Fruit fly (Drosophila melanogaster) whole organism, embryonic: ENCODE measurements around the gene SPARC.

Experiments
- B-H2 ChIP-seq: fragments of 200-800 bp; sonication (Bioruptor generic); optimal IDR thresholded peaks from 2 replicates; lab custom pipeline; 2018; ENCODE audit warnings: missing biosample characterization, mild to moderate bottlenecking, missing genetic modification characterization
- Bgb ChIP-seq: fragments of 200-800 bp; sonication (Bioruptor generic); IDR thresholded peaks from 2 replicates; pipeline ENCODE4 v1.3.6; 2022; ENCODE audit warnings: missing biosample characterization, missing genetic modification characterization; ENCODE audit not compliant: partially characterized antibody
- CG12219 ChIP-seq: fragments of 200-800 bp; sonication (Bioruptor generic); optimal IDR thresholded peaks from 3 replicates; lab custom pipeline; 2018; ENCODE audit warnings: missing biosample characterization, mild to moderate bottlenecking, missing genetic modification characterization
- CG1233 ChIP-seq: fragments of 200-800 bp; sonication (Bioruptor generic); optimal IDR thresholded peaks from 4 replicates; lab custom pipeline; 2018; ENCODE audit warnings: missing biosample characterization, mild to moderate bottlenecking, missing genetic modification characterization
- CG13287 ChIP-seq: fragments of 200-800 bp; sonication (Bioruptor generic); IDR thresholded peaks from 2 replicates; pipeline ENCODE4 v1.3.6; 2022; ENCODE audit warnings: missing biosample characterization, missing genetic modification characterization; ENCODE audit not compliant: partially characterized antibody
- CG14441 ChIP-seq: fragments of 200-800 bp; sonication (Bioruptor generic); IDR thresholded peaks from 2 replicates; pipeline ENCODE4 v1.3.6; 2022; ENCODE audit warnings: missing biosample characterization, missing genetic modification characterization
- CG14710 ChIP-seq: fragments of 200-800 bp; sonication (Bioruptor generic); optimal IDR thresholded peaks from 3 replicates; lab custom pipeline; 2019; ENCODE audit warnings: missing biosample characterization, mild to moderate bottlenecking, missing genetic modification characterization, moderate library complexity
- CG1602 ChIP-seq: fragments of 200-800 bp; sonication (Bioruptor generic); optimal IDR thresholded peaks from 3 replicates; lab custom pipeline; 2016; ENCODE audit warnings: missing biosample characterization, missing genetic modification characterization
- CG17186 ChIP-seq: fragments of 200-800 bp; sonication (Bioruptor generic); optimal IDR thresholded peaks from 3 replicates; lab custom pipeline; 2017; ENCODE audit warnings: missing biosample characterization, missing genetic modification reagents, missing genetic modification characterization
- CG18011 ChIP-seq: fragments of 200-800 bp; sonication (Bioruptor generic); optimal IDR thresholded peaks from 2 replicates; lab custom pipeline; 2017; ENCODE audit warnings: missing biosample characterization, missing genetic modification characterization, mild to moderate bottlenecking, moderate library complexity, missing genotype
- CG18476 ChIP-seq: fragments of 200-800 bp; sonication (Bioruptor generic); optimal IDR thresholded peaks from 2 replicates; lab custom pipeline; 2016; ENCODE audit warnings: missing biosample characterization, mild to moderate bottlenecking, missing genetic modification characterization
- CG2120 ChIP-seq: fragments of 200-800 bp; sonication (Bioruptor generic); optimal IDR thresholded peaks from 3 replicates; lab custom pipeline; 2016; ENCODE audit warnings: missing biosample characterization, missing genetic modification characterization
- CG31224 ChIP-seq: fragments of 200-800 bp; sonication (Bioruptor generic); IDR thresholded peaks from 2 replicates; pipeline ENCODE4 v1.3.6; 2022; ENCODE audit warnings: missing biosample characterization, missing genetic modification characterization
- CG3281 ChIP-seq: fragments of 200-800 bp; sonication (Bioruptor generic); optimal IDR thresholded peaks from 3 replicates; lab custom pipeline; 2017; ENCODE audit warnings: missing biosample characterization, mild to moderate bottlenecking, missing genetic modification characterization
- CG33557 ChIP-seq: fragments of 200-800 bp; sonication (Bioruptor generic); optimal IDR thresholded peaks from 2 replicates; lab custom pipeline; 2019; ENCODE audit warnings: missing biosample characterization, mild to moderate bottlenecking, missing genetic modification characterization, moderate library complexity
- CG4424 ChIP-seq: fragments of 200-800 bp; sonication (Bioruptor generic); optimal IDR thresholded peaks from 3 replicates; lab custom pipeline; 2016; ENCODE audit warnings: missing biosample characterization, missing genetic modification characterization
- CG7786 ChIP-seq: fragments of 200-800 bp; sonication (Bioruptor generic); optimal IDR thresholded peaks from 2 replicates; lab custom pipeline; 2016; ENCODE audit warnings: missing biosample characterization, missing genetic modification characterization
- CG8478 ChIP-seq: fragments of >200 bp; optimal IDR thresholded peaks from 2 replicates; lab custom pipeline; 2018
- Chrac-16 ChIP-seq: fragments of 200-800 bp; sonication (Bioruptor generic); optimal IDR thresholded peaks from 3 replicates; lab custom pipeline; 2016; ENCODE audit warnings: missing biosample characterization, missing genetic modification characterization
- Hand ChIP-seq: fragments of 200-800 bp; sonication (Bioruptor generic); optimal IDR thresholded peaks from 2 replicates; lab custom pipeline; 2017; ENCODE audit warnings: mild to moderate bottlenecking, missing biosample characterization, missing genetic modification reagents, missing genetic modification characterization
- HmgZ ChIP-seq: fragments of 200-800 bp; sonication (Bioruptor generic); optimal IDR thresholded peaks from 2 replicates; lab custom pipeline; 2018; ENCODE audit warnings: missing biosample characterization, mild to moderate bottlenecking, missing genetic modification characterization
- Jarid2 ChIP-seq: fragments of 200-800 bp; sonication (Bioruptor generic); optimal IDR thresholded peaks from 3 replicates; lab custom pipeline; 2017; ENCODE audit warnings: mild to moderate bottlenecking, missing biosample characterization, missing genetic modification reagents, missing genetic modification characterization
- Lpt ChIP-seq: fragments of >200 bp; optimal IDR thresholded peaks from 2 replicates; lab custom pipeline; 2018; ENCODE audit warnings: missing biosample characterization, missing genetic modification characterization
- NC2α ChIP-seq: fragments of 200-800 bp; sonication (Bioruptor generic); optimal IDR thresholded peaks from 2 replicates; lab custom pipeline; 2016; ENCODE audit warnings: missing biosample characterization, missing genetic modification characterization
- Opbp ChIP-seq: fragments of 200-800 bp; sonication (Bioruptor generic); IDR thresholded peaks from 3 replicates; pipeline ENCODE4 v1.3.6; 2022; ENCODE audit warnings: missing biosample characterization, missing genetic modification characterization; ENCODE audit not compliant: partially characterized antibody
- Rfx ChIP-seq: fragments of 200-800 bp; sonication (Bioruptor generic); IDR thresholded peaks from 2 replicates; pipeline ENCODE4 v1.3.6; 2022; ENCODE audit warnings: missing biosample characterization, missing genetic modification characterization
- Rx ChIP-seq: fragments of 200-800 bp; sonication (Bioruptor generic); IDR thresholded peaks from 2 replicates; pipeline ENCODE4 v1.3.6; 2022; ENCODE audit warnings: missing biosample characterization, missing genetic modification characterization
- Scr ChIP-seq: fragments of 200-800 bp; sonication (Bioruptor generic); IDR thresholded peaks from 2 replicates; pipeline ENCODE4 v1.3.6; 2022; ENCODE audit warnings: missing biosample characterization, missing genetic modification characterization; ENCODE audit not compliant: partially characterized antibody
- Sox102F ChIP-seq: fragments of 200-800 bp; sonication (Bioruptor generic); optimal IDR thresholded peaks from 2 replicates; lab custom pipeline; 2018; ENCODE audit warnings: missing biosample characterization, mild to moderate bottlenecking, missing genetic modification characterization, moderate library complexity
- Spps ChIP-seq: fragments of 200-800 bp; sonication (Bioruptor generic); optimal IDR thresholded peaks from 2 replicates; lab custom pipeline; 2018; ENCODE audit warnings: missing biosample characterization, mild to moderate bottlenecking, missing genetic modification characterization
- Ssrp ChIP-seq: fragments of 200-800 bp; sonication (Bioruptor generic); optimal IDR thresholded peaks from 2 replicates; lab custom pipeline; 2018; ENCODE audit warnings: missing biosample characterization, mild to moderate bottlenecking, missing genetic modification characterization, moderate library complexity
- al ChIP-seq: fragments of 200-800 bp; sonication (Bioruptor generic); IDR thresholded peaks from 2 replicates; pipeline ENCODE4 v1.3.6; 2022; ENCODE audit warnings: missing biosample characterization, missing genetic modification characterization
- ash1 ChIP-seq: fragments of 200-800 bp; sonication (Bioruptor generic); optimal IDR thresholded peaks from 2 replicates; lab custom pipeline; 2018; ENCODE audit warnings: missing biosample characterization, mild to moderate bottlenecking, missing genetic modification characterization
- br ChIP-seq: fragments of >200 bp; optimal IDR thresholded peaks from 2 replicates; lab custom pipeline; 2017
- btn ChIP-seq: fragments of 200-800 bp; sonication (Bioruptor generic); optimal IDR thresholded peaks from 2 replicates; lab custom pipeline; 2016; ENCODE audit warnings: missing biosample characterization, missing genetic modification characterization
- chinmo ChIP-seq: fragments of 200-800 bp; sonication (Bioruptor generic); IDR thresholded peaks from 4 replicates; pipeline ENCODE4 v1.3.6; 2022; ENCODE audit warnings: missing biosample characterization, missing genetic modification characterization; ENCODE audit not compliant: partially characterized antibody
- fd64A ChIP-seq: fragments of 200-800 bp; sonication (Bioruptor generic); optimal IDR thresholded peaks from 3 replicates; lab custom pipeline; 2018; ENCODE audit warnings: missing biosample characterization, mild to moderate bottlenecking, missing genetic modification characterization
- fru ChIP-seq: fragments of >200 bp; optimal IDR thresholded peaks from 2 replicates; lab custom pipeline; 2017
- ftz-f1 ChIP-seq: fragments of 200-800 bp; sonication (Bioruptor generic); optimal IDR thresholded peaks from 2 replicates; lab custom pipeline; 2016; ENCODE audit warnings: missing biosample characterization, missing genetic modification characterization
- hbn ChIP-seq: fragments of 200-800 bp; sonication (Bioruptor generic); IDR thresholded peaks from 2 replicates; pipeline ENCODE4 v1.3.6; 2022; ENCODE audit warnings: missing biosample characterization, missing genetic modification characterization; ENCODE audit not compliant: partially characterized antibody
- hth ChIP-seq: fragments of >200 bp; optimal IDR thresholded peaks from 2 replicates; lab custom pipeline; 2017; ENCODE audit warnings: inconsistent platforms
- insv ChIP-seq, 2 experiments: fragments of 200-800 bp; sonication (Bioruptor generic); optimal IDR thresholded peaks; 3 replicates each; lab custom pipeline; 2016 to 2018; ENCODE audit warnings: missing biosample characterization in 2 of 2, missing genetic modification characterization in 2 of 2
- nmo ChIP-seq: fragments of 200-800 bp; sonication (Bioruptor generic); optimal IDR thresholded peaks from 2 replicates; lab custom pipeline; 2018; ENCODE audit warnings: missing biosample characterization, mild to moderate bottlenecking, missing genetic modification characterization, moderate library complexity
- nom ChIP-seq: fragments of 200-800 bp; sonication (Bioruptor generic); optimal IDR thresholded peaks from 2 replicates; lab custom pipeline; 2017; ENCODE audit warnings: missing biosample characterization, missing genetic modification characterization, mild to moderate bottlenecking, moderate library complexity, missing genetic modification reagents
- otp ChIP-seq: fragments of 200-800 bp; sonication (Bioruptor generic); IDR thresholded peaks from 3 replicates; pipeline ENCODE4, ENCODE4 v1.3.6; 2022; ENCODE audit warnings: missing biosample characterization, missing genetic modification characterization
- sd ChIP-seq: fragments of 200-800 bp; sonication (Bioruptor generic); optimal IDR thresholded peaks from 3 replicates; lab custom pipeline; 2018; ENCODE audit warnings: missing biosample characterization, mild to moderate bottlenecking, missing genetic modification characterization, moderate library complexity
- sisA ChIP-seq: fragments of 200-800 bp; sonication (Bioruptor generic); IDR thresholded peaks from 2 replicates; pipeline ENCODE4 v1.3.6; 2022; ENCODE audit warnings: missing biosample characterization, missing genetic modification characterization
- sr ChIP-seq: fragments of 200-800 bp; sonication (Bioruptor generic); IDR thresholded peaks from 3 replicates; pipeline ENCODE4 v1.3.6; 2022; ENCODE audit warnings: missing biosample characterization, missing genetic modification characterization
- tup ChIP-seq: fragments of 200-800 bp; sonication (Bioruptor generic); optimal IDR thresholded peaks from 2 replicates; lab custom pipeline; 2016; ENCODE audit warnings: missing biosample characterization, mild to moderate bottlenecking, missing genetic modification characterization, moderate library complexity
- wdn ChIP-seq: fragments of 200-800 bp; sonication (Bioruptor generic); IDR thresholded peaks from 2 replicates; pipeline ENCODE4 v1.3.6; 2022; ENCODE audit warnings: missing biosample characterization, missing genetic modification characterization
- zfh2 ChIP-seq: fragments of 200-800 bp; sonication (Bioruptor generic); optimal IDR thresholded peaks from 2 replicates; lab custom pipeline; 2016; ENCODE audit warnings: missing biosample characterization, missing genetic modification characterization

The SPARC gene

dm6 chr3R:26915463-26915925 is 43.7 kb upstream of the SPARC start, which contains the start of gene CG46339 (continued):
- TF ChIP-seq CG1602 (no peak), Hand (GFP tag; lab: Kevin White, UChicago) (peak; percentile 87), btn (GFP tag; lab: Kevin White, UChicago) (no peak), CG14441 (GFP tag; lab: Robert Waterston, UW) (0 out of 2 replicates have a peak, but pooled peaks have one; percentile 41), sr (GFP tag; lab: Robert Waterston, UW) (no peak), br (lab: Kevin White, UChicago) (no peak), ash1 (GFP tag; lab: Kevin White, UChicago) (peak; percentile 79), CG14710 (tag; lab: Kevin White, UChicago) (peak; percentile 39), zfh2 (GFP tag; lab: Kevin White, UChicago) (no peak), CG3281 (GFP tag; lab: Kevin White, UChicago) (peak; percentile 83), HmgZ (tag; lab: Kevin White, UChicago) (peak; percentile 85), CG13287 (GFP tag; lab: Robert Waterston, UW) (peak; percentile 56), sd (tag; lab: Kevin White, UChicago) (peak; percentile 52), otp (peak; percentile 21; the same call in 1 of the 3 replicates), B-H2 (peak; percentile 90), CG12219 (GFP tag; lab: Kevin White, UChicago) (peak; percentile 67), nmo (no peak), chinmo (peak; percentile 91; the same call in 2 of the 4 replicates), hbn (GFP tag; lab: Robert Waterston, UW) (no peak), Opbp (peak; percentile 25; the same call in 1 of the 3 replicates), Sox102F (peak; percentile 8), ftz-f1 (GFP tag; lab: Kevin White, UChicago) (peak; percentile 28), Ssrp (tag; lab: Kevin White, UChicago) (no peak), CG33557 (GFP tag; lab: Kevin White, UChicago) (no peak), Jarid2 (GFP tag; lab: Kevin White, UChicago) (peak; percentile 99), sisA (GFP tag; lab: Robert Waterston, UW) (no peak; the same call in 1 of the 2 replicates), CG17186 (GFP tag; lab: Kevin White, UChicago) (no peak), insv (GFP tag; optimal IDR thresholded peaks at IDR 0.05; lab: Kevin White, UChicago) (peak in 1 of 2 experiments; percentile 10), CG7786 (no peak), hth (lab: Kevin White, UChicago) (no peak), fru (lab: Kevin White, UChicago) (no peak), fd64A (GFP tag; lab: Kevin White, UChicago) (peak; percentile 27), CG1233 (GFP tag; lab: Kevin White, UChicago) (peak; percentile 26), CG31224 (no peak), Bgb (GFP tag; lab: Robert Waterston, UW) (peak; percentile 69; the same call in 1 of the 2 replicates), Chrac-16 (no peak), CG8478 (lab: Kevin White, UChicago) (no peak), CG4424 (GFP tag; lab: Kevin White, UChicago) (peak; percentile 45), CG18476 (GFP tag; lab: Kevin White, UChicago) (peak; percentile 31), Scr (GFP tag; lab: Robert Waterston, UW) (peak; percentile 37), Rfx (GFP tag; lab: Robert Waterston, UW) (peak; percentile 63), wdn (GFP tag; lab: Robert Waterston, UW) (no peak), NC2α (GFP tag; lab: Kevin White, UChicago) (no peak), CG18011 (peak; percentile 29), Lpt (no peak), Spps (peak; percentile 37), CG2120 (GFP tag; lab: Kevin White, UChicago) (peak; percentile 54), tup (no peak), nom (peak; percentile 68), Rx (GFP tag; lab: Robert Waterston, UW) (no peak), al (GFP tag; lab: Robert Waterston, UW) (no peak)
